Fruit fly (Drosophila melanogaster): Measurements from ENCODE around the gene Cdk8.

Cdk8 gene

DNA sequence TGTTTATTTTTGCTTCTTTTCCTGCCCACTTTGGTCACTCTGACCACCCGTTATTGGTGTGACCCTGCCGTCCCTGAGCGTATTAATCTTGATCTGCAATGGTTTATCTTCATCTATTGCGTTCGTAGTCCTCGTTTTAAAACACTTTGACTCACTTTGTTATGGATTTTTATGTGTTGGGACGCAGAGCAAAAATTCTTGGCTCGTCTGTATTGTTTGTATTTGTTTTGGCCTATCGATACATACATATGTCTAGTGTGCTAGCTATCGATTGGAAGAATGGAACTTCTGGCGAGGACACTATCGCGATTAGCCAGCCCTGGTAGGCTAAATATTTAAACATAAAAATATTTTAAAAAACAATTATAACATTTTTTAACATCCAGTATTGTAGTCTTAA, 21.2 kb upstream of the Cdk8 start, which contains the start of gene CG10809 (continued):
- TF ChIP-seq fd3F (GFP tag; optimal IDR thresholded peaks at IDR 0.05) (no peak), croc (GFP tag; conservative IDR thresholded peaks at IDR 0.05) (no peak), shn (GFP tag; optimal IDR thresholded peaks at IDR 0.05) (no peak), CG6791 (GFP tag; IDR thresholded peaks at IDR 0.05; ENCODE audit: partially characterized antibody) (peak; percentile 93), Hr78 (GFP tag; optimal IDR thresholded peaks at IDR 0.05) (no peak), CG2889 (GFP tag; IDR thresholded peaks at IDR 0.05) (no peak), Optix (GFP tag; IDR thresholded peaks at IDR 0.05) (no peak), z (GFP tag; IDR thresholded peaks at IDR 0.05) (no peak), hth (optimal IDR thresholded peaks at IDR 0.05) (no peak), MESR4 (GFP tag; optimal IDR thresholded peaks at IDR 0.05) (peak; percentile 81), wdn (GFP tag; IDR thresholded peaks at IDR 0.05) (no peak), H15 (GFP tag; IDR thresholded peaks at IDR 0.05) (no peak), CG10543 (GFP tag; optimal IDR thresholded peaks at IDR 0.05) (no peak), sob (GFP tag; IDR thresholded peaks at IDR 0.05) (peak; percentile 39; the same call in 1 of the 2 replicates), Lhr (GFP tag; optimal IDR thresholded peaks at IDR 0.05) (no peak), CG4360 (GFP tag; IDR thresholded peaks at IDR 0.05) (no peak), gfzf (GFP tag; optimal IDR thresholded peaks at IDR 0.05) (peak; percentile 72), CG2202 (tag; optimal IDR thresholded peaks at IDR 0.05) (peak; percentile 9), D (optimal IDR thresholded peaks at IDR 0.05) (no peak), D (GFP tag; optimal IDR thresholded peaks at IDR 0.05) (no peak), cad (GFP tag; optimal IDR thresholded peaks at IDR 0.05) (no peak), CG30020 (tag; optimal IDR thresholded peaks at IDR 0.05) (peak; percentile 80), mirr (GFP tag; optimal IDR thresholded peaks at IDR 0.05) (no peak), Xbp1 (GFP tag; optimal IDR thresholded peaks at IDR 0.05) (peak; percentile 39), tll (GFP tag; optimal IDR thresholded peaks at IDR 0.05) (no peak), hbn (GFP tag; IDR thresholded peaks at IDR 0.05; ENCODE audit: partially characterized antibody) (peak; percentile 79), zf30C (GFP tag; optimal IDR thresholded peaks at IDR 0.05) (no peak), CG15073 (GFP tag; optimal IDR thresholded peaks at IDR 0.05) (no peak), CrebB (tag; optimal IDR thresholded peaks at IDR 0.05) (no peak), Hr39 (optimal IDR thresholded peaks at IDR 0.05) (no peak), abd-A (tag; optimal IDR thresholded peaks at IDR 0.05) (no peak), CG1024 (GFP tag; IDR thresholded peaks at IDR 0.05) (no peak), CG11695 (GFP tag; IDR thresholded peaks at IDR 0.05) (no peak), dmrt99B (tag; optimal IDR thresholded peaks at IDR 0.05) (no peak), Scr (GFP tag; IDR thresholded peaks at IDR 0.05; ENCODE audit: partially characterized antibody) (peak; percentile 94), CG7271 (tag; optimal IDR thresholded peaks at IDR 0.05) (peak; percentile 10), CG9876 (GFP tag; optimal IDR thresholded peaks at IDR 0.05) (peak; percentile 33), disco-r (GFP tag; optimal IDR thresholded peaks at IDR 0.05) (no peak), toy (GFP tag; IDR thresholded peaks at IDR 0.05) (no peak), aop (GFP tag; IDR thresholded peaks at IDR 0.05) (no peak), CG15011 (GFP tag; optimal IDR thresholded peaks at IDR 0.05) (no peak), CG10979 (tag; optimal IDR thresholded peaks at IDR 0.05) (peak; percentile 24), CG2129 (GFP tag; IDR thresholded peaks at IDR 0.05; ENCODE audit: partially characterized antibody) (peak; percentile 83), HHEX (GFP tag; optimal IDR thresholded peaks at IDR 0.05) (no peak), CG31441 (GFP tag; IDR thresholded peaks at IDR 0.05) (0 out of 2 replicates have a peak, but pooled peaks have one; percentile 13), Chrac-16 (GFP tag; optimal IDR thresholded peaks at IDR 0.05) (peak; percentile 21), crol (GFP tag; IDR thresholded peaks at IDR 0.05) (no peak), cato (GFP tag; optimal IDR thresholded peaks at IDR 0.05; ENCODE audit: borderline replicate concordance) (no peak), oc (tag; optimal IDR thresholded peaks at IDR 0.05) (no peak), HLH4C (GFP tag; IDR thresholded peaks at IDR 0.05; ENCODE audit: partially characterized antibody) (peak; percentile 89), bowl (GFP tag; IDR thresholded peaks at IDR 0.05) (no peak), CG9932 (GFP tag; IDR thresholded peaks at IDR 0.05) (peak; percentile 72)

Data from whole organism, embryonic.